Worm (Caenorhabditis elegans): Measurements from ENCODE around the gene C06E1.1.

Gene C06E1.1

DNA sequence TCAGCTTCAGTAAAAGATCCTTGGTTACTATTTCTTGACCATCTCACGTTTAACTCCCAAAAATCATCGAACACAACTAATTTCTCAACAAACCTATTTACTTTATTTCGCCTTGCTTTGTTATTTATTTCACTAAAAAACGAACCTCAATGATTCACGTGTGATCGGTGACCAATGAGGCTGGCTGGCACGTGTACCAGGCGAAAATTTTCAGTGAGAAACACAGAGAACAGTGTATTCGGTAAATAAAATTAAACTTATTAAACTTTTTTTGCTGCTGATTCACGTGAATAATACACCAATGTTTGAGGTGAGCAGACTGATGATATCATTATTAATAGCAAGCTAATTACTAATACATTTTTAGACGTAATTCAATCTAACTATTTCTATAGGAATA is 49.8 kb downstream of the C06E1.1 start:
- peak; percentile 11 for TF ChIP-seq sma-9 (GFP tag; optimal IDR thresholded peaks at IDR 0.05)
- no peak for TF ChIP-seq sma-9 (tag; optimal IDR thresholded peaks at IDR 0.05)
- peak; percentile 1 for TF ChIP-seq F13H6.1 (tag; optimal IDR thresholded peaks at IDR 0.05)
- TF ChIP-seq nhr-25 (tag; optimal IDR thresholded peaks at IDR 0.05) = peak; percentile 55
- peak; percentile 50 for TF ChIP-seq sma-3 (GFP tag; optimal IDR thresholded peaks at IDR 0.05)
- TF ChIP-seq mbf-1 (tag; optimal IDR thresholded peaks at IDR 0.05) = no peak

DNA sequence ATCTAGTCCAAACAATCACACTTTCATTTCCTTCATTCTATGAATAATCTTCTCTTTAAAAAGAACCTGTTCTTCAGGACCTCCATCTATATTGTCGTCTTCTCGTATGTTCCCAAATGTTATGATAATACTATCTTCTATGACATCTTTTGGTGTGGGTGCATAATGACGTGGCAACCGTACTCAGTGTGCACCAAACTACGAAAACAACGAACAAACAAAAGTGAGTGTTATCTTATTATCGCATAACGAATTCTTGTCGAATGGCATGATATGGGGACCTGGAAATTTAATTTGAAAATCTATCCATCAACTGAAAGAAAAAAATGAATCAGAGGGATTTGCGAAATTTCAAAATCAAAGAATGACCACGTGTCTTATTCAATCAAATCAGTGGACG is 50.4 kb downstream of the C06E1.1 start:
- peak; percentile 71 for TF ChIP-seq crh-2 (tag; optimal IDR thresholded peaks at IDR 0.05)
- TF ChIP-seq sma-3 (GFP tag; optimal IDR thresholded peaks at IDR 0.05) = no peak
